Worm (Caenorhabditis elegans) whole organism, midembryonic: Measurements from ENCODE around the gene srh-264.

Experiments used
- T22C8.4 ChIP-seq: fragments of 200-800 bp; sonication (Bioruptor generic); IDR thresholded peaks from 2 replicates; pipeline ENCODE4 v1.3.6; 2022; ENCODE audit warnings: missing genetic modification characterization, missing compliant biosample characterization
- cog-1 ChIP-seq: sonication (generic microtip); optimal IDR thresholded peaks from 2 replicates; lab custom pipeline; 2016; ENCODE audit warnings: missing genetic modification characterization, missing compliant biosample characterization
- flt-1 ChIP-seq: fragments of 200-800 bp; sonication (Bioruptor generic); IDR thresholded peaks from 2 replicates; pipeline ENCODE4 v1.3.6; 2022; ENCODE audit warnings: missing genetic modification characterization, missing compliant biosample characterization
- klf-2 ChIP-seq: fragments of 200-800 bp; sonication (Bioruptor generic); conservative IDR thresholded peaks from 2 replicates; pipeline ENCODE4 v1.3.6; 2022; ENCODE audit warnings: missing genetic modification reagents, missing genetic modification characterization, missing compliant biosample characterization
- med-1 ChIP-seq: sonication (generic microtip); optimal IDR thresholded peaks from 2 replicates; lab custom pipeline; 2017; ENCODE audit warnings: missing genetic modification characterization, mild to moderate bottlenecking, missing compliant biosample characterization, antibody characterized with exemption, missing genetic modification reagents; ENCODE audit not compliant: insufficient read depth
- ref-1 ChIP-seq: fragments of 200-800 bp; sonication (Bioruptor generic); conservative IDR thresholded peaks from 2 replicates; pipeline ENCODE4 v1.3.6; 2022; ENCODE audit warnings: missing genetic modification reagents, missing genetic modification characterization, missing compliant biosample characterization
- tab-1 ChIP-seq: fragments of 200-800 bp; sonication (Bioruptor generic); IDR thresholded peaks from 2 replicates; pipeline ENCODE4 v1.3.6; 2022; ENCODE audit warnings: missing genetic modification characterization, missing compliant biosample characterization
- ztf-23 ChIP-seq: fragments of 200-800 bp; sonication (Bioruptor generic); IDR thresholded peaks from 2 replicates; pipeline ENCODE4 v1.3.6; 2022; ENCODE audit warnings: missing genetic modification reagents, missing genetic modification characterization, missing compliant biosample characterization
- ztf-29 ChIP-seq: fragments of 200-800 bp; sonication (Bioruptor generic); IDR thresholded peaks from 2 replicates; pipeline ENCODE4 v1.3.6; 2022; ENCODE audit warnings: missing genetic modification reagents, missing genetic modification characterization, missing compliant biosample characterization

Gene srh-264

DNA sequence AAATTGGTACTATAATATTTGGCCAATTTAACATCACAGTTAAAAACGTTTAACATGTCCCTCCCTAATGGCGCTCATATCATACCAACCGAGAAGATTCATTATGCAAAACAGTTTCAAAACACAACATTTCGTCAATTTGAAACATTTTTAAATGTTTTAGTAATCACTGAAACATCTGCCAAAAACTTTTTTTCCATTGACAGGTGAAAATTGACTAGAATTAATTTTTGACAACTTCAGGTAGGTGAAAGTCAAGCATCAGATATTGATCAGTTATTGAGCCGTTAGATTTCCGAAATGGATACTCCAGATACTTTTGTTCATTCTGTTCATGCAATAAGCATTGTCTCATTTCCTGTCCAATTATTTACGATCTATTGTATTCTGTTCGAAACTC is 7.0 kb upstream of the srh-264 start, which contains the start of gene srh-257:
srh-257 (plus strand) TSS at position 301 of the 400 bp plus-strand sequence.
- no peak for TF ChIP-seq flt-1 (GFP tag; lab: Robert Waterston, UW)

DNA sequence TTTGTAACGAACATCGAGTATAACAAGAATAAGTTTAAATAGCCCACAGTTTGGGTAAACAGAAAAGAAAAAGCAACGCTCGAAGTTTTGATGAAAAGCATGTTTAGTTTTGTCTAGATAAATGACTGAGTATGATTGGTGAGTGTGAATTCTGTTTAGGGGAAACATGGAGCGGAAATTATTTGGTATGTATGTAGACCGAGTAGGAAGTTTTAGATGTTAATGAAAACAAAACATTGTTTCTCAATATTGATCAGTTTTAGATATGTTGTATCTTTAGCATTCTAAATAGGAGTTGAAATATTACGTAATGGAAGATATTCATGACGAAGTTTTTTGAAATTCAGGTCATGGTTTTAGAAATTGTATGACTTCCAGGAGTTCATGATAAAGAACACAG is 1.3 kb upstream of the srh-264 start, which contains the start of gene srbc-63:
srbc-63 (minus strand) TSS at position 101 of the 400 bp plus-strand sequence.
- no peak for TF ChIP-seq med-1 (GFP tag; lab: Kevin White, UChicago)
- TF ChIP-seq tab-1 (GFP tag; lab: Robert Waterston, UW): no peak
- TF ChIP-seq ztf-23 (GFP tag; lab: Robert Waterston, UW): no peak
- no peak for TF ChIP-seq flt-1 (GFP tag; lab: Robert Waterston, UW)
- TF ChIP-seq T22C8.4 (GFP tag; lab: Robert Waterston, UW): no peak

DNA sequence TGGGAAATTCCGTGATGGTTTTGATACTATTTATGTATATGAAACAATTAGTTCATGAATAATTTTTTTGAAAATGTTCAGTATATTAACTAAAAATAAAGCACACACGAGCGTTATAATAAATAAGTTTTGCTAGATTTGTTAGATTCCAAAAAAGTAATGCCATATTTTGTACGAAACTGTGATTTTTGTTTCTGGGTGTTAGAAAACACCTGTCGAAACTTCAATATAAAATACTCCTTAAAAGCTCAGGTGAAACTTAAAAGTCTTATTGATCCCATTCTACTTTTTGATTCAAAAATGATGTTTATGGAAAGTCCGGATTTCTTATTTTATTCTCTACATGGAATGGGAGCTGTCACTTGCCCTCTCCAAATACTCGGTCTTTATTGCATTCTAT is 2.0 kb downstream of the srh-264 start, which contains the start of gene srh-265:
srh-265 (plus strand) TSS at position 301 of the 400 bp plus-strand sequence.
- no peak for TF ChIP-seq ztf-29 (GFP tag; lab: Robert Waterston, UW)
- TF ChIP-seq cog-1 (tag; lab: Kevin White, UChicago): no peak
- TF ChIP-seq ztf-23 (GFP tag; lab: Robert Waterston, UW): no peak
- no peak for TF ChIP-seq ref-1 (GFP tag; lab: Robert Waterston, UW)
- TF ChIP-seq tab-1 (GFP tag; lab: Robert Waterston, UW): no peak
- no peak for TF ChIP-seq T22C8.4 (GFP tag; lab: Robert Waterston, UW)
- TF ChIP-seq flt-1 (GFP tag; lab: Robert Waterston, UW): no peak
- no peak for TF ChIP-seq med-1 (GFP tag; lab: Kevin White, UChicago)
- TF ChIP-seq klf-2 (GFP tag; lab: Robert Waterston, UW): no peak

DNA sequence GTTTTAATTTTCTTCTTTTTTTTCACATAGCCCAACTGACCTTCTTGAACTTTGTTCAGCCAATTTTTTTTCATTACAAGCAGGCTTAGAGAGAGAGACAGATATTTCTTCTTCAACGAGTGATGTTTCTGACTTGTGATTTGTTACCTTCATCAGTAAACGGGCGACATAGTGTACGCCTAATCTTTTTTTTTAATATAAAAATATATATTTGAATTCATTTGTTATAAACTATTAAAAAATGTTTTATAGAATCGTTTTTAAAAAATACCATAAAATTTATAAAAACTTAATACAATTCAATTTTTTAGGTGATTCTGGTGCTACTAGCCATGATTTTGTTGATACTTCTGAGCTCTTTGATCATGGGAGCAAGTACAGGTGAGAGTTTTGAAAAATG is 3.9 kb downstream of the srh-264 start, which contains the start of gene T06E6.10:
T06E6.10 (plus strand) TSS at position 301 of the 400 bp plus-strand sequence.
- no peak for TF ChIP-seq tab-1 (GFP tag; lab: Robert Waterston, UW)
- no peak for TF ChIP-seq ztf-23 (GFP tag; lab: Robert Waterston, UW)
- TF ChIP-seq klf-2 (GFP tag; lab: Robert Waterston, UW): no peak
- no peak for TF ChIP-seq ztf-29 (GFP tag; lab: Robert Waterston, UW)
- TF ChIP-seq ref-1 (GFP tag; lab: Robert Waterston, UW): no peak
- no peak for TF ChIP-seq flt-1 (GFP tag; lab: Robert Waterston, UW)
- TF ChIP-seq med-1 (GFP tag; lab: Kevin White, UChicago): no peak
- TF ChIP-seq cog-1 (tag; lab: Kevin White, UChicago): no peak
- no peak for TF ChIP-seq T22C8.4 (GFP tag; lab: Robert Waterston, UW)

DNA sequence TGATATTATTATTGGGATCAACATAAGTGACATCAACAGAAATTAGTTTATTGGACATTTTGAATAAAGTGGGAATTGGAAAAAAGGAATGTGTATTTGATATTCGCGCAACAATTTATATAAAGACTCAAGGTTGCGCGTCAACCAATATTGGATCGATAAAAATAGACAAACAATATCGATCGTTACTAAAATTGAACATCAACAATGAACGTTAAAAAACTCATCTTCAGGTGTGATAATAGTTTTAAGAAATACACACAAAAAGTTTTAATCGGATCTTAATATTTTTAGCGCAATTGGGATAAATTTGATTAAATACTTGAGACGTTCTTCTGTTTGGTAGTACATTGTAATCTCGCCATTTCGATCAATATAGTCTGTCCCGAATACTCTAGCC is 9.7 kb downstream of the srh-264 start, which contains the start of gene fbxa-104:
fbxa-104 (minus strand) TSS at position 83 of the 400 bp plus-strand sequence.
- TF ChIP-seq T22C8.4 (GFP tag; lab: Robert Waterston, UW) (no peak), tab-1 (GFP tag; lab: Robert Waterston, UW) (no peak), klf-2 (GFP tag; lab: Robert Waterston, UW) (no peak), flt-1 (GFP tag; lab: Robert Waterston, UW) (no peak), ref-1 (GFP tag; lab: Robert Waterston, UW) (no peak), ztf-29 (GFP tag; lab: Robert Waterston, UW) (no peak), cog-1 (tag; lab: Kevin White, UChicago) (no peak), ztf-23 (GFP tag; lab: Robert Waterston, UW) (no peak), med-1 (GFP tag; lab: Kevin White, UChicago) (no peak)

DNA sequence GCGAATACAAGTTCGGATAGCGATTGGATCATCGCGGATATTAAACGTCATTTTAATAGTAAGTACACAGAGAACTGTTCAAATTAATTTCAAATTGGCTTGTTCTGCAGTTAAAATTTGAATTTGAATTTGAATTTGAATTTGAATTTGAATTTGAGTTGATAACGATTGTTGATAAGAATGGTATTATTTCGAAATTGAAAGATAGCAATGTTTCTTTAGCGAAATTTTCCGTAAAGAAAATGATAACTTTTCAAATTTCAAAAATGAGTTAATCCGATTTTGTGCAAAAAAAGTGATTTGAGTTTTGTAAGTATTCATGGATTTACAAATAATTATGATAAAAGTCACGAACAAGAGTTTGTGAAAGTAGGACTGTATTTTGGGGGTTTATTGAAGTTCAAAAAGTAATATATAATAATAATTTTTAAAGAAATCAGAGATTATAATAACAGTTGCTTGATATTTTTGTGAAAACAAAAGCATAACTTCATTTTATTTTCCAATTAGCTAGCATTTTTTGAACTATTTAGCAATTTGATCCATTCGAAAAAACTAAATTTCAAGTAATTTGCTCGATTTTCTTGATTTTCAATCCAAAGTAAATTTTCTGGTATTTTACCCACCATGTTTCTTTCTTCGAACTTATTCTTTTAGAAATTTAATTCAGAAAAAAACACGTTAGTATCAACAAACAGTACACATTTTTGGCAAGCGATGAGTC is 11.6 kb downstream of the srh-264 start, which contains the start of gene Y36E3A.2:
Y36E3A.2 (plus strand) TSS at position 674 of the 724 bp plus-strand sequence.
- TF ChIP-seq klf-2 (GFP tag; lab: Robert Waterston, UW) (no peak), cog-1 (tag; lab: Kevin White, UChicago) (no peak), T22C8.4 (GFP tag; lab: Robert Waterston, UW) (no peak), med-1 (GFP tag; lab: Kevin White, UChicago) (no peak), ztf-23 (GFP tag; lab: Robert Waterston, UW) (no peak), flt-1 (GFP tag; lab: Robert Waterston, UW) (no peak), ref-1 (GFP tag; lab: Robert Waterston, UW) (no peak), tab-1 (GFP tag; lab: Robert Waterston, UW) (no peak), ztf-29 (GFP tag; lab: Robert Waterston, UW) (no peak)

DNA sequence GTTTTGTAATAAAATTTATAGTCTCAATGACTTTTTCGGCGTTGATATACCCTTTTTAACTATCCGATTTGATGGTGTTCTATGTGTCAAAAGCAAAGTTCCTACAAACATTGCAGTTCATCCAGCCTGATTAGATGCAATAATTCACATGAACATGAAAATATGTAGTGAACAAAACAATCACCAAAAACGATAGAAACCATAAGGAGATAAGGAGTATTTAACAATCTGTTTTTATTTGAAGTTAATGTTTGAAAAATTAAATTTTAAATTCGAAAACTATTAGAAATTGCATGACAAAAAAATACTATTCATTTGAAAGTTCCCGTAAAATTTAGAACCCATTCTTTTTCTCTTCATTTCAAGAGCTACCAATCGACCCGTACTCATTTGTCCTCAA is 13.0 kb downstream of the srh-264 start, which contains the start of gene fbxa-209:
fbxa-209 (minus strand) TSS at position 101 of the 400 bp plus-strand sequence.
- TF ChIP-seq ref-1 (GFP tag; lab: Robert Waterston, UW): no peak
- TF ChIP-seq T22C8.4 (GFP tag; lab: Robert Waterston, UW): no peak
- TF ChIP-seq cog-1 (tag; lab: Kevin White, UChicago): no peak
- TF ChIP-seq med-1 (GFP tag; lab: Kevin White, UChicago): no peak
- no peak for TF ChIP-seq klf-2 (GFP tag; lab: Robert Waterston, UW)
- TF ChIP-seq ztf-23 (GFP tag; lab: Robert Waterston, UW): no peak
- no peak for TF ChIP-seq tab-1 (GFP tag; lab: Robert Waterston, UW)
- no peak for TF ChIP-seq ztf-29 (GFP tag; lab: Robert Waterston, UW)
- TF ChIP-seq flt-1 (GFP tag; lab: Robert Waterston, UW): no peak

DNA sequence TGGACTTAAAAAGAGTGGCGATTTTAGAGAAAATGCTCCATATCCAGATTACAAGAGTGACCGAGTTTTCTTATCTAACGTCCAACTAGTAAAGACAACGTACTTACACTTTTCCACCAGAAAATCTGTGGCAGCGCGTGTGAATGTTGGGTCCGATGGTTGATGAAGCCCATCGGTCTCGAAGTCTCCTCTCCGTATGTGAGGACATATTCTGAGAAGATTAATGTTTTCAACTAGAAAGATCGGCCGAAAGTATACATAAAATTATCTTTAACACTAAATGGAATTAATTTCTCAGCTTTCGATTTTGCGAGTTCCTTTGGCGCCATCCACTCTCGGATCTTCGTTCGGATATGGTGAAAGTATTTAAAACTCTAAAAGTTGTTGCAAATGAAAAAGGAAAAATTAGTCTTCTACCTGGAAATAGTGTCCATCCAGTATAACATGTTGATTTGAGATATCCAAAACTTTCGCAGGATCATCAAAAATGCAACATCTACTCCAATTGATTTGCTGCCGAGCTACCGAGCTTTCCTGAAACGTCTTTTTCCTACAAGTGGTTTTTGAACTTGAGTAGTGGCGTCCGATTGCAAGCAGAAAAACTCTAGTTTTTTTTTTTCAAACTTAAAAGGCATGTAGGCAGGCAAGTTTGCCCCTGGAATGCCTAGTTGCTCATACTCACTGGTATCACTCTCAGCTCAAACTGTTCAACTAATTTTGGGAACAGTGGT is 17.5 kb downstream of the srh-264 start:
- TF ChIP-seq ztf-29 (GFP tag; lab: Robert Waterston, UW) (no peak), ref-1 (GFP tag; lab: Robert Waterston, UW) (no peak), ztf-23 (GFP tag; lab: Robert Waterston, UW) (no peak), tab-1 (GFP tag; lab: Robert Waterston, UW) (no peak), cog-1 (tag; lab: Kevin White, UChicago) (no peak), T22C8.4 (GFP tag; lab: Robert Waterston, UW) (no peak)
